Worm (Caenorhabditis elegans) whole organism, L3 larva: ENCODE measurements around the gene F54C9.9.

ENCODE experiments used
- ceh-9 ChIP-seq: sonication (generic microtip); optimal IDR thresholded peaks from 2 replicates; lab custom pipeline; 2018; ENCODE audit warnings: missing biosample characterization, missing genetic modification characterization
- fkh-10 ChIP-seq: sonication (generic microtip); optimal IDR thresholded peaks from 2 replicates; lab custom pipeline; 2017; ENCODE audit warnings: missing biosample characterization, missing genetic modification reagents, missing genetic modification characterization
- ztf-4 ChIP-seq: fragments of 150-350 bp; optimal IDR thresholded peaks from 2 replicates; lab custom pipeline; 2014; ENCODE audit warnings: missing biosample characterization, missing genetic modification characterization

DNA sequence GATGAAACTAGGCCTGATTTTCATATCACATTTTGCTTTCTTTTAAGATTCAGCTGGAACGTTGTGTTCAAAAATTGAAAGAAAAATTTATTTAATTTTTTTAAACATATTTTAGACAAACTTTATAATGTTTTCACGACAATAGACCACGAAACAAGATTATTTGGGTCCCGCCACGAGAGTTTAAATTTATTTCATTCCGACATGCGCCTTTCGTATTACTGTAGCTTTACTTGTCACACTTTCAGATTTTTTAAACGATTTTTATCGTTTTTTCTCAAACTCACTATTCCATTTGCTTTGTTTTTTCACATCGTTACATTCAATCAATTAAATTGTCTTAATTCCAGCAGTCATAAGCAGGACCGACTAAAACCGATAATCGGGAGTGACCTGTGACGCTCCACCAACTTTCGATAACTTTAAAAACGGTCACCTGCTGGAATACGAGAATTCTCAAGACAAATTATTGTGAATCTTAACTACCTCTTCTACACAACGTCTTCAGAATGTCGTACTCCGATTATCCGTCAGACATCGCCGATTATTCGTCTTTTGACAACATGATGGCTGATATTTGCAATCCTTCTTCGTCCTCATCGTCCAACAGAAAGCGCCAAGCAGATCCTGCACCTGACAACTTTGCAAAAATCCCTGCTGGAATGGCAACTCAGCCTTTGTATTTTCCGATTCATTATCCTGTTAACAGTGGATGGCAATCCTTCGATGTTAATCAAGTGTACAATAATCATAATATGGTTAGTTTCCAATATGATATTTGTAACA, 16.2 kb downstream of the F54C9.9 start, which contains the start of gene aptf-3:
- no peak for TF ChIP-seq ceh-9 (tag; lab: Kevin White, UChicago)
- no peak for TF ChIP-seq fkh-10 (GFP tag; lab: Kevin White, UChicago)
- no peak for TF ChIP-seq ztf-4 (tag; lab: Kevin White, UChicago)
